Worm (Caenorhabditis elegans): ENCODE results near the gene F41G3.6.
A peak's percentile ranks its signal among the peaks of the same experiment; 100 is the strongest.

F41G3.6 gene

DNA sequence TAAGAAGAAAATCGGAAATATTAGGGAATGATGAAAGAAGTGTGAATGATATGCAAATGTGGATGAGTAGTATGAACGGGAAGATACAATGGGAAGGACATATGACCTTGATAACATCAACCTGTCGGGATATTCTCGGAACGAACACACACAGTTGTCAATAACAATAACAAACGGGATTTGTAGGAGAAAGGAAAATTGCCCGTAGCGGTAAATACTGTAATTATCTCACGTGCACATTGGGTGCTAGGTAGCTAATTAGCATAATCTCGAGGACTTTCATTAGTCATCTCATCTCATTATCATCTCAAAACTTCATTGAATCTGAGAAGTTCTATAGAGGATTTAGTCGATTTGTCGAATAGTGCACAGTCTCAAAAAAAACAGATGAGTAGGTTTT lies 29.7 kb upstream of the F41G3.6 start:
- no peak for TF ChIP-seq pha-4 (tag; optimal IDR thresholded peaks at IDR 0.05)
- TF ChIP-seq snpc-4 (tag; optimal IDR thresholded peaks at IDR 0.05) = no peak
- TF ChIP-seq unc-62 (GFP tag; optimal IDR thresholded peaks at IDR 0.05) = peak; percentile 32
- TF ChIP-seq ham-2 (GFP tag; optimal IDR thresholded peaks at IDR 0.05) = peak; percentile 84
- TF ChIP-seq elt-1 (tag; optimal IDR thresholded peaks at IDR 0.05; ENCODE audit: borderline replicate concordance, insufficient read depth) = peak; percentile 51

DNA sequence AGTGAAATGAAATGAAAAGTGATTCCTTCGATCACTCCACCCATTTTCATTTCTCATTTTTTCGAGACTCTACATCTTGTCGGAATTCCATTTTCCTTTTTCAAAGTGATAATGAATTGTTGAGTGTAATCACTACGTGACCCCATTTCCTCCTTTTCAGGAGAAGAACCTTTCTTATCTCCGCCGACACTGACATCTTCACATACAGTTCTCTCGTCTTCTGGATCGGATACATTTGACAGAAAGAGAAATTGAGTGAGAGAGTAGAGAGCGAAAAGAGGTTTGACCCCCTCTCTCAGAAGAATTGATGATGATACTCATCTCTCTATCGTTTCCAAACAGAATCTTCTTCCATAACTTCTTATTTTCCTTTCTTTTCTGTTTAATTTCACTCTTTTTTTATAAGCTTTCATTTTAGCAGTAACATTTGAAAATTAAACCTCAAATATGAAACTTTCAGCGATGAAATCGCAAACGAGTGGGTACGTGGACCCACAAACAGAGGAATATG lies 28.8 kb upstream of the F41G3.6 start, which contains the start of gene dpy-2:
TSS of gene dpy-2 (plus strand) at position 461 of the 511 bp plus-strand sequence.
- no peak for TF ChIP-seq ztf-11 (tag; optimal IDR thresholded peaks at IDR 0.05)
- TF ChIP-seq blmp-1 (tag; optimal IDR thresholded peaks at IDR 0.05) = peak; percentile 82
- peak; percentile 23 for TF ChIP-seq unc-62 (GFP tag; optimal IDR thresholded peaks at IDR 0.05)
- no peak for TF ChIP-seq nhr-28 (tag; optimal IDR thresholded peaks at IDR 0.05)
- TF ChIP-seq elt-3 (tag; optimal IDR thresholded peaks at IDR 0.05) = peak; percentile 34
- TF ChIP-seq elt-1 (tag; optimal IDR thresholded peaks at IDR 0.05; ENCODE audit: borderline replicate concordance, insufficient read depth) = peak; percentile 8
- no peak for TF ChIP-seq mep-1 (tag; optimal IDR thresholded peaks at IDR 0.05)

DNA sequence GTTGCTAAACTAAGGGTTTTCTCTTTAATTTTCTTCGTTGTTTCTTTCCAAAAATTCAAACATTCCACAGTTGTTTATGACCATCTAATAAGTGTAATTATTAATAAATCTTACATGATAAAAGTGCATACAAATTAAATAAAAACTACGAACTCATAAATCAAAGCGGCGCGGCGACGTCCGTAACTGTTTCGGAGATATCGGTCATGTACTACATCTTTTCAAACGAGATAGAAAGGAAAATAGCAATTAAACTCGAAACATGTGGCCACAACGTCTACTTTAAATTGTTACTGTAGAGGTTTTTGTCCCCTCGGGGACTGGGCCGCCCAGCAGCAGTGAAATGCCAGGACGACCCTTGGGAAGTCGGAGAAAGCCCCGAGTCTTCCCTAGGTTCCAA lies 26.9 kb upstream of the F41G3.6 start:
- TF ChIP-seq mab-5 (tag; optimal IDR thresholded peaks at IDR 0.05) (no peak), nhr-28 (tag; optimal IDR thresholded peaks at IDR 0.05) (no peak), snpc-4 (tag; optimal IDR thresholded peaks at IDR 0.05) (no peak), elt-1 (tag; optimal IDR thresholded peaks at IDR 0.05; ENCODE audit: borderline replicate concordance, insufficient read depth) (no peak), ham-2 (GFP tag; optimal IDR thresholded peaks at IDR 0.05) (no peak), blmp-1 (tag; optimal IDR thresholded peaks at IDR 0.05) (no peak), M03D4.4 (tag; optimal IDR thresholded peaks at IDR 0.05) (no peak), nhr-2 (tag; optimal IDR thresholded peaks at IDR 0.05) (no peak), drap-1 (GFP tag; optimal IDR thresholded peaks at IDR 0.05) (no peak), cnd-1 (tag; optimal IDR thresholded peaks at IDR 0.05) (no peak), nhr-12 (tag; optimal IDR thresholded peaks at IDR 0.05) (no peak)

DNA sequence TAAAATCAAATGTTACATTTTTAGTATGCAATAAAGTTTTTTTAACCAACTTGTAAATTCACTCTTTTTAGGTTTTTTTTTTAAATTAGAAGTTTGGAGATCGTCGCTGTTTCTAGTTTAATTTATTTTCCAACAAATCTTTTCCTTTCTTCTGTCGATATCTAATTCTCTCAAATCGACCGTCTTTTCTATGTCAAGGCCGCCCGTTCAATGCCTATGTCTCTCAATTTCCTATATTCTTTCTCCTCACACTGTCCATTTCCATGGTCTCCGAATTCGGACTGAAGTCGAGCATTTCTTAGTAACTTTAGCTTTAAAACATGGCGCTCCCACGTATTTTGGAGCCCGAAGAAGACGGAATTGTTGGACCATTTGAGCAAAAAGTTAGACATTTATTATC lies 26.1 kb upstream of the F41G3.6 start, which contains the start of the genes T14B4.5 and T14B4.20:
TSS of gene T14B4.5 (plus strand) at position 226 of the 400 bp plus-strand sequence.
TSS of gene T14B4.20 (plus strand) at position 264 of the 400 bp plus-strand sequence.
- TF ChIP-seq sem-2 (GFP tag; optimal IDR thresholded peaks at IDR 0.05) = no peak

DNA sequence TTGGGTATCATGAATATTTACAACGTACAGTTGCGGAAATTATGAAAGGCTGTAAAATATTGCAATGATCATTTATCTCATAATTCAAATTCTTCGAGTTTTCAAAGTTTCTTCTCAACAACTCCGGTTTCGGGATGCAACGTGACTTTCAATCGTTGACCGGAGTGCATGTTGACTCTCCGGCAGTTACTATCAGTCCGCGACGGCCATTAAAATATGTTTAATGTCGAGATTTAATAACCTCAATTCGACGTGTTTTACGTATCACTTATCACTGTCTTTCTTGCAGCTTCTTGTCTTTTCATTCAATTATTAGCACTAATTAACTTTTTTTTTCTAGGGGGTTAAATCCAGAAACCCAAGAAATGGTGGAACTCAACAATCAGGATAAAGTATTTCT lies 24.5 kb upstream of the F41G3.6 start, which contains the start of gene tsp-10:
TSS of gene tsp-10 (plus strand) at position 366 of the 400 bp plus-strand sequence.
- no peak for TF ChIP-seq unc-62 (GFP tag; optimal IDR thresholded peaks at IDR 0.05)
- no peak for TF ChIP-seq mab-5 (tag; optimal IDR thresholded peaks at IDR 0.05)
- no peak for TF ChIP-seq lsy-2 (tag; optimal IDR thresholded peaks at IDR 0.05)
- no peak for TF ChIP-seq sem-2 (GFP tag; optimal IDR thresholded peaks at IDR 0.05)
- no peak for TF ChIP-seq nhr-28 (tag; optimal IDR thresholded peaks at IDR 0.05)
- TF ChIP-seq nhr-2 (tag; optimal IDR thresholded peaks at IDR 0.05) = no peak
- no peak for TF ChIP-seq cnd-1 (tag; optimal IDR thresholded peaks at IDR 0.05)
- no peak for TF ChIP-seq elt-1 (tag; optimal IDR thresholded peaks at IDR 0.05; ENCODE audit: borderline replicate concordance, insufficient read depth)
- TF ChIP-seq elt-3 (tag; optimal IDR thresholded peaks at IDR 0.05) = no peak
- TF ChIP-seq ceh-83 (GFP tag; optimal IDR thresholded peaks at IDR 0.05) = no peak
- no peak for TF ChIP-seq nhr-237 (tag; optimal IDR thresholded peaks at IDR 0.05)
- TF ChIP-seq hlh-1 (tag; optimal IDR thresholded peaks at IDR 0.05) = no peak
- TF ChIP-seq lin-32 (GFP tag; optimal IDR thresholded peaks at IDR 0.05) = no peak
- TF ChIP-seq drap-1 (GFP tag; optimal IDR thresholded peaks at IDR 0.05) = no peak
- no peak for TF ChIP-seq tbx-8 (GFP tag; optimal IDR thresholded peaks at IDR 0.05)
- TF ChIP-seq ceh-39 (tag; optimal IDR thresholded peaks at IDR 0.05) = no peak
- TF ChIP-seq mep-1 (tag; optimal IDR thresholded peaks at IDR 0.05) = no peak
- TF ChIP-seq bed-3 (GFP tag; optimal IDR thresholded peaks at IDR 0.05) = no peak
- no peak for TF ChIP-seq M03D4.4 (tag; optimal IDR thresholded peaks at IDR 0.05)
- no peak for TF ChIP-seq ham-2 (GFP tag; optimal IDR thresholded peaks at IDR 0.05)

DNA sequence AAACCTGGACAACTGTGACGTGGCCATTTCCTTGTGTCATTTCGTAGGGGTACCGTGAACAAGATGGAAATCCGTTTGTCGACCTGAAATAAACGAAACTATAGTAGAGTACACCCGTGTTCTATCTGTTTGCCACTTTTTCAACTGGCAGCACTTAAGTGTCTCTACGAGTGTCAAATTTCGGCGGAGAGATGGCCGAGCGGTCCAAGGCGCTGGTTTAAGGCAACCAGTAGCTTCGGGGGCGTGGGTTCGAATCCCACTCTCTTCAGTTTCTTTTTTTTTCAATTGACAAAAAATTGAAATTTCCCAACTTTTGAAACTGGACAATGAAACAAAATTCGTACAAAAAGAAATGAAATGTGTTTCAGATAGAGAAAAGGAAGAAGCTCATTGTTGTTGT lies 21.1 kb upstream of the F41G3.6 start:
- TF ChIP-seq lsy-2 (tag; optimal IDR thresholded peaks at IDR 0.05) (no peak), drap-1 (GFP tag; optimal IDR thresholded peaks at IDR 0.05) (peak; percentile 30), nhr-2 (tag; optimal IDR thresholded peaks at IDR 0.05) (no peak), M03D4.4 (tag; optimal IDR thresholded peaks at IDR 0.05) (peak; percentile 52), unc-120 (tag; optimal IDR thresholded peaks at IDR 0.05; ENCODE audit: poor library complexity, severe bottlenecking) (peak; percentile 41), mep-1 (tag; optimal IDR thresholded peaks at IDR 0.05) (peak; percentile 5), bed-3 (GFP tag; optimal IDR thresholded peaks at IDR 0.05) (peak; percentile 34), unc-39 (tag; optimal IDR thresholded peaks at IDR 0.05) (peak; percentile 48), ceh-43 (GFP tag; optimal IDR thresholded peaks at IDR 0.05) (no peak), sptf-1 (tag; optimal IDR thresholded peaks at IDR 0.05) (peak; percentile 42)

Data from whole organism, mixed stage, embryonic.